Worm (Caenorhabditis elegans): ENCODE measurements around the gene C55B6.1.
A peak's percentile ranks its signal among the peaks of the same experiment; 100 is the strongest.

The C55B6.1 gene

ce11 chrX:7234074-7234453 lies 33.9 kb downstream of the C55B6.1 start:
- TF ChIP-seq nhr-90 (tag; optimal IDR thresholded peaks at IDR 0.05; ENCODE audit: poor library complexity) (no peak), dsc-1 (tag; optimal IDR thresholded peaks at IDR 0.05) (no peak), mep-1 (tag; optimal IDR thresholded peaks at IDR 0.05) (no peak), fkh-4 (tag; optimal IDR thresholded peaks at IDR 0.05; ENCODE audit: borderline replicate concordance) (no peak), ztf-11 (tag; optimal IDR thresholded peaks at IDR 0.05) (no peak), irx-1 (tag; optimal IDR thresholded peaks at IDR 0.05) (no peak), lin-39 (tag; optimal IDR thresholded peaks at IDR 0.05) (no peak), nhr-12 (tag; optimal IDR thresholded peaks at IDR 0.05) (no peak), pag-3 (tag; optimal IDR thresholded peaks at IDR 0.05; ENCODE audit: borderline replicate concordance, insufficient read depth) (no peak)

ce11 chrX:7234723-7235203 lies 34.6 kb downstream of the C55B6.1 start:
- TF ChIP-seq ceh-88 (GFP tag; IDR thresholded peaks at IDR 0.05) (no peak), lsy-2 (tag; optimal IDR thresholded peaks at IDR 0.05) (peak; percentile 31 to 57), pag-3 (tag; optimal IDR thresholded peaks at IDR 0.05; ENCODE audit: borderline replicate concordance, insufficient read depth) (peak; percentile 72), unc-30 (tag; optimal IDR thresholded peaks at IDR 0.05) (no peak), zip-4 (GFP tag; optimal IDR thresholded peaks at IDR 0.05) (no peak), nhr-47 (tag; optimal IDR thresholded peaks at IDR 0.05) (peak; percentile 57), unc-130 (tag; optimal IDR thresholded peaks at IDR 0.05) (no peak), pqm-1 (tag; optimal IDR thresholded peaks at IDR 0.05) (no peak), ztf-11 (tag; optimal IDR thresholded peaks at IDR 0.05) (no peak), lin-14 (GFP tag; optimal IDR thresholded peaks at IDR 0.05) (peak; percentile 95), rnt-1 (tag; optimal IDR thresholded peaks at IDR 0.05) (peak; percentile 69), jun-1 (tag; optimal IDR thresholded peaks at IDR 0.05) (no peak), unc-62 (GFP tag; optimal IDR thresholded peaks at IDR 0.05) (no peak), hlh-17 (GFP tag; optimal IDR thresholded peaks at IDR 0.05; ENCODE audit: borderline replicate concordance) (no peak), lin-15B (tag; optimal IDR thresholded peaks at IDR 0.05) (no peak), nhr-77 (tag; optimal IDR thresholded peaks at IDR 0.05) (no peak), zag-1 (tag; optimal IDR thresholded peaks at IDR 0.05) (no peak), sox-4 (tag; optimal IDR thresholded peaks at IDR 0.05) (no peak), nhr-84 (tag; optimal IDR thresholded peaks at IDR 0.05) (no peak), aly-2 (tag; optimal IDR thresholded peaks at IDR 0.05) (no peak), ama-1 (optimal IDR thresholded peaks at IDR 0.05) (no peak), mef-2 (tag; optimal IDR thresholded peaks at IDR 0.05) (no peak), ceh-8 (GFP tag; optimal IDR thresholded peaks at IDR 0.05) (peak; percentile 3), hpl-2 (GFP tag; optimal IDR thresholded peaks at IDR 0.05) (no peak), C04F5.9 (tag; optimal IDR thresholded peaks at IDR 0.05) (no peak), ztf-4 (tag; optimal IDR thresholded peaks at IDR 0.05) (no peak), lin-13 (GFP tag; optimal IDR thresholded peaks at IDR 0.05) (no peak), xbp-1 (tag; optimal IDR thresholded peaks at IDR 0.05) (peak; percentile 58), vab-15 (tag; optimal IDR thresholded peaks at IDR 0.05) (no peak), pax-3 (tag; optimal IDR thresholded peaks at IDR 0.05) (no peak), snu-23 (GFP tag; optimal IDR thresholded peaks at IDR 0.05) (peak; percentile 63), nhr-71 (tag; optimal IDR thresholded peaks at IDR 0.05) (peak; percentile 84), fkh-8 (tag; optimal IDR thresholded peaks at IDR 0.05) (peak; percentile 20), fkh-4 (tag; optimal IDR thresholded peaks at IDR 0.05; ENCODE audit: borderline replicate concordance) (no peak), swsn-7 (tag; optimal IDR thresholded peaks at IDR 0.05) (peak; percentile 74), isw-1 (GFP tag; IDR thresholded peaks at IDR 0.05) (no peak; the same call in 1 of the 2 replicates), alr-1 (tag; optimal IDR thresholded peaks at IDR 0.05; ENCODE audit: borderline replicate concordance) (no peak), egl-13 (tag; optimal IDR thresholded peaks at IDR 0.05) (peak; percentile 41), elt-3 (tag; optimal IDR thresholded peaks at IDR 0.05) (no peak), Y116A8C.19 (tag; optimal IDR thresholded peaks at IDR 0.05; ENCODE audit: borderline replicate concordance) (no peak), aha-1 (tag; optimal IDR thresholded peaks at IDR 0.05) (no peak), egl-27 (tag; optimal IDR thresholded peaks at IDR 0.05) (no peak), unc-98 (GFP tag; IDR thresholded peaks at IDR 0.05) (no peak), mab-9 (GFP tag; IDR thresholded peaks at IDR 0.05) (no peak), fos-1 (tag; optimal IDR thresholded peaks at IDR 0.05) (no peak)
